Worm (Caenorhabditis elegans) whole organism, L1 larva: ENCODE measurements around the gene W03A5.1.

Experiments used
- C04F5.9 ChIP-seq: sonication (generic microtip); optimal IDR thresholded peaks from 2 replicates; lab custom pipeline; 2016; ENCODE audit warnings: missing genetic modification characterization, missing compliant biosample characterization
- C16A3.4 ChIP-seq: fragments of 150-350 bp; optimal IDR thresholded peaks from 2 replicates; lab custom pipeline; 2014; ENCODE audit warnings: missing biosample characterization, missing genetic modification characterization
- C34B4.2 ChIP-seq: sonication (generic microtip); optimal IDR thresholded peaks from 2 replicates; lab custom pipeline; 2017; ENCODE audit warnings: mild to moderate bottlenecking, missing genetic modification characterization, missing compliant biosample characterization
- ama-1 ChIP-seq: fragments of 150-350 bp; optimal IDR thresholded peaks from 2 replicates; lab custom pipeline; 2014
- ceh-63 ChIP-seq: fragments of 200-800 bp; sonication (Bioruptor generic); optimal IDR thresholded peaks from 2 replicates; lab custom pipeline; 2018; ENCODE audit warnings: mild to moderate bottlenecking, missing genetic modification characterization, missing compliant biosample characterization
- ceh-8 ChIP-seq: fragments of 200-800 bp; sonication (Bioruptor generic); optimal IDR thresholded peaks from 2 replicates; lab custom pipeline; 2018; ENCODE audit warnings: mild to moderate bottlenecking, missing genetic modification characterization, moderate library complexity, missing compliant biosample characterization
- ceh-82 ChIP-seq, 3 experiments: fragments of 150-350 bp in 1 of 3; sonication (generic microtip) in 2 of 3; optimal IDR thresholded peaks; 2 replicates each; lab custom pipeline; 2014 to 2017; ENCODE audit warnings: missing biosample characterization in 3 of 3, missing genetic modification characterization in 3 of 3
- ceh-88 ChIP-seq: fragments of 200-800 bp; sonication (Bioruptor generic); IDR thresholded peaks from 2 replicates; pipeline ENCODE4 v1.3.6; 2022; ENCODE audit warnings: missing genetic modification characterization, missing compliant biosample characterization
- ceh-90 ChIP-seq: sonication (generic microtip); optimal IDR thresholded peaks from 2 replicates; lab custom pipeline; 2016; ENCODE audit warnings: missing genetic modification characterization, missing compliant biosample characterization
- dpl-1 ChIP-seq, 3 experiments: fragments of 150-350 bp in 2 of 3; sonication (generic microtip) in 1 of 3; optimal IDR thresholded peaks; 2 replicates each; lab custom pipeline; 2014 to 2017; ENCODE audit warnings: missing biosample characterization in 3 of 3, missing genetic modification characterization in 3 of 3, missing genetic modification reagents in 3 of 3
- dsc-1 ChIP-seq: sonication (generic microtip); optimal IDR thresholded peaks from 2 replicates; lab custom pipeline; 2016; ENCODE audit warnings: mild to moderate bottlenecking, missing genetic modification characterization, missing compliant biosample characterization
- efl-1 ChIP-seq, 4 experiments: fragments of 150-350 bp; optimal IDR thresholded peaks in 3 of 4; peaks in 1 of 4; 1 replicate in 1 of 4; 2 replicates in 3 of 4; lab custom pipeline; 2014; ENCODE audit warnings: missing biosample characterization in 2 of 4, missing genetic modification characterization in 2 of 4, missing genetic modification reagents in 2 of 4
- egl-13 ChIP-seq: sonication (generic microtip); optimal IDR thresholded peaks from 2 replicates; lab custom pipeline; 2016; ENCODE audit warnings: missing genotype, missing genetic modification reagents, missing genetic modification characterization, missing compliant biosample characterization
- egl-27 ChIP-seq, 2 experiments: fragments of 150-350 bp in 1 of 2; sonication (generic microtip); optimal IDR thresholded peaks; 3 replicates each; lab custom pipeline; 2017 to 2018; ENCODE audit warnings: missing biosample characterization in 2 of 2, missing genetic modification characterization in 2 of 2, missing genetic modification reagents in 2 of 2
- elt-2 ChIP-seq: sonication (generic microtip); optimal IDR thresholded peaks from 2 replicates; lab custom pipeline; 2016; ENCODE audit warnings: missing genetic modification characterization, mild to moderate bottlenecking, inconsistent platforms, missing compliant biosample characterization, missing genetic modification reagents
- elt-3 ChIP-seq, 6 experiments: fragments of 150-350 bp in 1 of 6; sonication (generic microtip); optimal IDR thresholded peaks; 2 replicates each; lab custom pipeline; 2017 to 2018; ENCODE audit warnings: missing biosample characterization in 6 of 6, missing genetic modification characterization in 6 of 6, inconsistent platforms in 1 of 6
- ets-5 ChIP-seq: fragments of 200-800 bp; sonication (Bioruptor generic); IDR thresholded peaks from 2 replicates; pipeline ENCODE4 v1.3.6; 2022; ENCODE audit warnings: missing genetic modification characterization, missing compliant biosample characterization
- fkh-4 ChIP-seq: sonication (generic microtip); optimal IDR thresholded peaks from 2 replicates; lab custom pipeline; 2016; ENCODE audit warnings: missing compliant biosample characterization, missing genetic modification characterization, borderline replicate concordance
- fkh-8 ChIP-seq: sonication (generic microtip); optimal IDR thresholded peaks from 2 replicates; lab custom pipeline; 2016; ENCODE audit warnings: mild to moderate bottlenecking, missing genetic modification characterization, missing compliant biosample characterization
- fos-1 ChIP-seq: fragments of 150-350 bp; optimal IDR thresholded peaks from 2 replicates; lab custom pipeline; 2014; ENCODE audit warnings: missing biosample characterization, missing genetic modification characterization
- hlh-17 ChIP-seq: fragments of 200-800 bp; sonication (Bioruptor generic); optimal IDR thresholded peaks from 2 replicates; lab custom pipeline; 2018; ENCODE audit warnings: missing genetic modification characterization, mild to moderate bottlenecking, missing compliant biosample characterization, moderate library complexity, borderline replicate concordance
- irx-1 ChIP-seq: sonication (generic microtip); optimal IDR thresholded peaks from 2 replicates; lab custom pipeline; 2016; ENCODE audit warnings: missing genetic modification characterization, missing compliant biosample characterization
- isw-1 ChIP-seq: fragments of 200-800 bp; sonication (Bioruptor generic); IDR thresholded peaks from 2 replicates; pipeline ENCODE4 v1.3.6; 2022; ENCODE audit warnings: missing genetic modification characterization, missing compliant biosample characterization
- jun-1 ChIP-seq: fragments of 150-350 bp; optimal IDR thresholded peaks from 2 replicates; lab custom pipeline; 2014; ENCODE audit warnings: missing biosample characterization, missing genetic modification reagents, missing genetic modification characterization
- lin-14 ChIP-seq: fragments of 200-800 bp; sonication (Bioruptor generic); optimal IDR thresholded peaks from 2 replicates; lab custom pipeline; 2018; ENCODE audit warnings: mild to moderate bottlenecking, missing genetic modification characterization, moderate library complexity, missing compliant biosample characterization
- lin-15B ChIP-seq: fragments of 150-350 bp; sonication (generic microtip); optimal IDR thresholded peaks from 3 replicates; lab custom pipeline; 2014; ENCODE audit warnings: missing biosample characterization, missing genetic modification characterization
- lir-3 ChIP-seq: sonication (generic microtip); optimal IDR thresholded peaks from 2 replicates; lab custom pipeline; 2016; ENCODE audit warnings: mild to moderate bottlenecking, missing genetic modification characterization, moderate library complexity, missing compliant biosample characterization; ENCODE audit not compliant: poor library complexity
- lsy-2 ChIP-seq, 2 experiments: fragments of 150-350 bp; optimal IDR thresholded peaks; 2 replicates each; lab custom pipeline; 2014; ENCODE audit warnings: missing biosample characterization in 2 of 2, missing genetic modification characterization in 2 of 2
- mab-9 ChIP-seq: fragments of 200-800 bp; sonication (Bioruptor generic); IDR thresholded peaks from 2 replicates; pipeline ENCODE4 v1.3.6; 2022; ENCODE audit warnings: missing genetic modification reagents, missing genetic modification characterization, missing compliant biosample characterization
- mdl-1 ChIP-seq, 2 experiments: fragments of 150-350 bp; optimal IDR thresholded peaks; 2 replicates each; lab custom pipeline; 2014 to 2017; ENCODE audit warnings: missing biosample characterization in 2 of 2, missing genetic modification characterization in 2 of 2, inconsistent platforms in 1 of 2
- nhr-11 ChIP-seq: fragments of 150-350 bp; optimal IDR thresholded peaks from 2 replicates; lab custom pipeline; 2014; ENCODE audit warnings: missing biosample characterization, missing genetic modification characterization
- nhr-12 ChIP-seq: sonication (generic microtip); optimal IDR thresholded peaks from 2 replicates; lab custom pipeline; 2017; ENCODE audit warnings: missing biosample characterization, missing genetic modification characterization
- nhr-20 ChIP-seq: sonication (generic microtip); optimal IDR thresholded peaks from 2 replicates; lab custom pipeline; 2016; ENCODE audit warnings: mild to moderate bottlenecking, missing genetic modification characterization, missing compliant biosample characterization
- nhr-28 ChIP-seq: fragments of 150-350 bp; optimal IDR thresholded peaks from 2 replicates; lab custom pipeline; 2014; ENCODE audit warnings: missing biosample characterization, missing genetic modification characterization
- nhr-71 ChIP-seq: sonication (generic microtip); optimal IDR thresholded peaks from 2 replicates; lab custom pipeline; 2016; ENCODE audit warnings: mild to moderate bottlenecking, missing genetic modification characterization, moderate library complexity, missing compliant biosample characterization
- nhr-84 ChIP-seq: sonication (generic microtip); optimal IDR thresholded peaks from 2 replicates; lab custom pipeline; 2017; ENCODE audit warnings: missing biosample characterization, missing genetic modification characterization
- nhr-85 ChIP-seq: sonication (generic microtip); peaks from one replicate; lab custom pipeline; 2016; ENCODE audit warnings: missing genetic modification characterization, inconsistent platforms, missing compliant biosample characterization
- pax-3 ChIP-seq: fragments of 200-800 bp; sonication (Bioruptor generic); optimal IDR thresholded peaks from 2 replicates; lab custom pipeline; 2018; ENCODE audit warnings: mild to moderate bottlenecking, missing genetic modification characterization, moderate library complexity, missing compliant biosample characterization
- pqm-1 ChIP-seq: sonication (generic microtip); optimal IDR thresholded peaks from 3 replicates; lab custom pipeline; 2017; ENCODE audit warnings: missing biosample characterization, missing genetic modification characterization
- rnt-1 ChIP-seq: sonication (generic microtip); optimal IDR thresholded peaks from 2 replicates; lab custom pipeline; 2016; ENCODE audit warnings: mild to moderate bottlenecking, missing genetic modification characterization, moderate library complexity, missing compliant biosample characterization
- snu-23 ChIP-seq: sonication (generic microtip); optimal IDR thresholded peaks from 2 replicates; lab custom pipeline; 2016; ENCODE audit warnings: missing genetic modification characterization, missing compliant biosample characterization
- sptf-1 ChIP-seq: fragments of 150-350 bp; optimal IDR thresholded peaks from 2 replicates; lab custom pipeline; 2014; ENCODE audit warnings: missing biosample characterization, missing genetic modification characterization
- swsn-7 ChIP-seq: sonication (generic microtip); optimal IDR thresholded peaks from 2 replicates; lab custom pipeline; 2016; ENCODE audit warnings: missing genetic modification characterization, missing compliant biosample characterization
- unc-30 ChIP-seq: sonication (generic microtip); optimal IDR thresholded peaks from 2 replicates; lab custom pipeline; 2017; ENCODE audit warnings: missing biosample characterization, missing genetic modification characterization
- unc-62 ChIP-seq: fragments of 150-350 bp; optimal IDR thresholded peaks from 2 replicates; lab custom pipeline; 2014; ENCODE audit warnings: missing biosample characterization, missing genetic modification reagents, missing genetic modification characterization
- unc-86 ChIP-seq: sonication (generic microtip); optimal IDR thresholded peaks from 2 replicates; lab custom pipeline; 2016; ENCODE audit warnings: missing genetic modification characterization, missing compliant biosample characterization
- unc-98 ChIP-seq: fragments of 200-800 bp; sonication (Bioruptor generic); IDR thresholded peaks from 2 replicates; pipeline ENCODE4 v1.3.6; 2022; ENCODE audit warnings: missing genetic modification characterization, missing compliant biosample characterization
- vab-15 ChIP-seq: sonication (generic microtip); optimal IDR thresholded peaks from 2 replicates; lab custom pipeline; 2017; ENCODE audit warnings: missing genotype, mild to moderate bottlenecking, missing genetic modification characterization, missing compliant biosample characterization
- zag-1 ChIP-seq: fragments of 150-350 bp; optimal IDR thresholded peaks from 2 replicates; lab custom pipeline; 2014; ENCODE audit warnings: missing biosample characterization, missing genetic modification characterization
- zip-4 ChIP-seq: fragments of 200-800 bp; sonication (Bioruptor generic); optimal IDR thresholded peaks from 2 replicates; lab custom pipeline; 2018; ENCODE audit warnings: mild to moderate bottlenecking, missing genetic modification characterization, moderate library complexity, missing compliant biosample characterization

Gene W03A5.1

ce11 chrIII:5448177-5448576, 40.5 kb downstream of the W03A5.1 start, which contains the start of gene skpt-1 (continued):
- TF ChIP-seq nhr-85 (tag; lab: Kevin White, UChicago) (peak; percentile 16), hlh-17 (GFP tag; lab: Kevin White, UChicago) (no peak), unc-62 (GFP tag; lab: Kevin White, UChicago) (no peak), ceh-90 (no peak), snu-23 (GFP tag; lab: Kevin White, UChicago) (peak; percentile 26), unc-30 (tag; lab: Kevin White, UChicago) (no peak), pqm-1 (tag; lab: Kevin White, UChicago) (no peak), C04F5.9 (tag; lab: Kevin White, UChicago) (no peak), nhr-71 (tag; lab: Kevin White, UChicago) (peak; percentile 36), fkh-8 (tag; lab: Kevin White, UChicago) (no peak), ets-5 (no peak), isw-1 (no peak), egl-27 (tag; optimal IDR thresholded peaks at IDR 0.05; lab: Kevin White, UChicago) (no peak), egl-13 (tag; lab: Kevin White, UChicago) (no peak), lir-3 (tag; lab: Kevin White, UChicago) (no peak), sptf-1 (tag; lab: Kevin White, UChicago) (no peak), rnt-1 (peak; percentile 17), lin-15B (tag; lab: Kevin White, UChicago) (peak; percentile 45), lsy-2 (tag; optimal IDR thresholded peaks at IDR 0.05; lab: Kevin White, UChicago) (peak; percentile 29 to 84), ceh-8 (GFP tag; lab: Kevin White, UChicago) (no peak), nhr-12 (tag; lab: Kevin White, UChicago) (no peak), dpl-1 (GFP tag; optimal IDR thresholded peaks at IDR 0.05; lab: Kevin White, UChicago) (peak; percentile 79 to 89 (median 86)), ceh-63 (GFP tag; lab: Kevin White, UChicago) (no peak), unc-98 (GFP tag; lab: Robert Waterston, UW) (no peak), nhr-11 (tag; lab: Kevin White, UChicago) (no peak), irx-1 (tag; lab: Kevin White, UChicago) (no peak), zag-1 (no peak), zip-4 (GFP tag; lab: Kevin White, UChicago) (no peak), mdl-1 (tag; optimal IDR thresholded peaks at IDR 0.05; lab: Kevin White, UChicago) (no peak), elt-3 (tag; optimal IDR thresholded peaks at IDR 0.05; lab: Kevin White, UChicago) (no peak), ceh-82 (tag; optimal IDR thresholded peaks at IDR 0.05; lab: Kevin White, UChicago) (peak in 1 of 3 experiments; percentile 34), pax-3 (tag; lab: Kevin White, UChicago) (no peak), vab-15 (tag; lab: Kevin White, UChicago) (no peak), C16A3.4 (tag; lab: Kevin White, UChicago) (peak; percentile 44), lin-14 (GFP tag; lab: Kevin White, UChicago) (peak; percentile 32)

- no peak for TF ChIP-seq fos-1 (tag; lab: Kevin White, UChicago)
- no peak for TF ChIP-seq C34B4.2 (tag; lab: Kevin White, UChicago)
- no peak for TF ChIP-seq nhr-28 (tag; lab: Kevin White, UChicago)
- TF ChIP-seq fkh-4, result no peak
- no peak for TF ChIP-seq ets-5
- TF ChIP-seq efl-1 (optimal IDR thresholded peaks at IDR 0.05; lab: Kevin White, UChicago), result peak; percentile 77 to 83
- TF ChIP-seq efl-1 (GFP tag; optimal IDR thresholded peaks at IDR 0.05 in 1 of 2; lab: Kevin White, UChicago), result peak; percentile 65 to 96
- TF ChIP-seq ceh-8 (GFP tag; lab: Kevin White, UChicago), result no peak
- peak; percentile 56 for TF ChIP-seq swsn-7 (tag; lab: Kevin White, UChicago)
- peak; percentile 70 for TF ChIP-seq nhr-85 (tag; lab: Kevin White, UChicago)
- TF ChIP-seq mab-9, result peak; percentile 81
- no peak for TF ChIP-seq nhr-84 (tag; lab: Kevin White, UChicago)
- no peak for TF ChIP-seq C04F5.9 (tag; lab: Kevin White, UChicago)
- TF ChIP-seq isw-1, result peak; percentile 33
- TF ChIP-seq unc-86 (tag; lab: Kevin White, UChicago), result peak; percentile 15
- TF ChIP-seq nhr-20 (tag; lab: Kevin White, UChicago), result peak; percentile 50
- TF ChIP-seq dsc-1, result peak; percentile 46
- no peak for TF ChIP-seq ama-1 (lab: Kevin White, UChicago)
- TF ChIP-seq egl-27 (tag; optimal IDR thresholded peaks at IDR 0.05; lab: Kevin White, UChicago), result no peak
- TF ChIP-seq jun-1 (tag; lab: Kevin White, UChicago), result peak; percentile 3
- peak; percentile 67 for TF ChIP-seq fkh-8 (tag; lab: Kevin White, UChicago)
- TF ChIP-seq ceh-88 (GFP tag; lab: Robert Waterston, UW), result no peak
- no peak for TF ChIP-seq elt-2
- peak; percentile 73 to 85 for TF ChIP-seq lsy-2 (tag; optimal IDR thresholded peaks at IDR 0.05; lab: Kevin White, UChicago)
- TF ChIP-seq irx-1 (tag; lab: Kevin White, UChicago), result no peak
- no peak for TF ChIP-seq nhr-11 (tag; lab: Kevin White, UChicago)
Observed at ce11 chrIII:5449762-5450308, 42.1 kb downstream of the W03A5.1 start, which contains the start of gene F48E8.8. F48E8.8 (minus strand) TSS chrIII:5449812.
